Worm (Caenorhabditis elegans) whole organism, mixed stage, embryonic: ENCODE results near the gene rnh-2.

ENCODE experiments used
- lin-13 ChIP-seq: fragments of 150-350 bp; optimal IDR thresholded peaks from 2 replicates; lab custom pipeline; 2014; ENCODE audit warnings: missing biosample characterization, missing genetic modification characterization
- pha-4 ChIP-seq: fragments of 150-350 bp; optimal IDR thresholded peaks from 2 replicates; lab custom pipeline; 2018; ENCODE audit warnings: missing biosample characterization, missing genetic modification reagents, missing genetic modification characterization

DNA sequence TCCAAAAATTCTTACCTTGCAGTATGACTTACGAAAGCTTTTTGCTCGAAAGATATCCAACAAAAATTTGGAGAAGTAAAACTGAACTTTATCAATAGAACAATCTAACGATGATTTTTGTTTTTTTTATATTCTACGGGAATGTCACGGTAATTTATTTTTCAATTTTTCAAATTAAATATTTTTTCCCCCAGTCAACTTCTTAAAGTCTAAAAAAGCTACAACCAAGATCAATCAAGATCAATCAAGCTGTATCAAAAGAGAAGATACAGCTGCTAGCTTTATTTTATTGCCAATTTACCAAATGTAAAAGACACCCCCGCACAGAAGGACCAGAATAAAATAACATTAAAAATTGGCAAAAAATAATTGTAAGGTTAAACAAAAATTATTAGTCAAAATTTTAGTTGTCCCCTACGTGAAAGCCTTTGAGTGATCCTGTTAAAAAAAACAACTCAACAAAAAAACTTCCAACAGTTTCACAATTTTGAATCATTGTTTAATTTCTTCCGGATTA, 41.6 kb upstream of the rnh-2 start, which contains the start of the genes M05D6.1 and M05D6.3:
- TF ChIP-seq lin-13 (tag; lab: Kevin White, UChicago) (no peak), pha-4 (tag; lab: Kevin White, UChicago) (no peak)
